Fruit fly (Drosophila melanogaster): ENCODE data around the gene pug.
A peak's percentile ranks its signal among the peaks of the same experiment; 100 is the strongest.

The pug gene

dm6 chr3R:10669950-10670349 lies 26.4 kb upstream of the pug start:
- TF ChIP-seq usp (GFP tag; optimal IDR thresholded peaks at IDR 0.05) = no peak
- no peak for TF ChIP-seq EcR (GFP tag; optimal IDR thresholded peaks at IDR 0.05)
- no peak for TF ChIP-seq psq (optimal IDR thresholded peaks at IDR 0.05)
- TF ChIP-seq pan (optimal IDR thresholded peaks at IDR 0.05) = no peak
- no peak for TF ChIP-seq CG8478 (optimal IDR thresholded peaks at IDR 0.05)
- no peak for TF ChIP-seq Dll (optimal IDR thresholded peaks at IDR 0.05)

dm6 chr3R:10672680-10673079 lies 23.7 kb upstream of the pug start:
- TF ChIP-seq psq (optimal IDR thresholded peaks at IDR 0.05) (no peak), EcR (GFP tag; optimal IDR thresholded peaks at IDR 0.05) (no peak), usp (GFP tag; optimal IDR thresholded peaks at IDR 0.05) (no peak), Dll (optimal IDR thresholded peaks at IDR 0.05) (no peak), pan (optimal IDR thresholded peaks at IDR 0.05) (no peak), CG8478 (optimal IDR thresholded peaks at IDR 0.05) (no peak)

- TF ChIP-seq EcR (GFP tag; optimal IDR thresholded peaks at IDR 0.05) (no peak), psq (optimal IDR thresholded peaks at IDR 0.05) (no peak), pan (optimal IDR thresholded peaks at IDR 0.05) (no peak), usp (GFP tag; optimal IDR thresholded peaks at IDR 0.05) (no peak), Dll (optimal IDR thresholded peaks at IDR 0.05) (no peak), CG8478 (optimal IDR thresholded peaks at IDR 0.05) (no peak)
Measured at dm6 chr3R:10673571-10673970, 22.8 kb upstream of the pug start.

- TF ChIP-seq CG8478 (optimal IDR thresholded peaks at IDR 0.05) = no peak
- no peak for TF ChIP-seq EcR (GFP tag; optimal IDR thresholded peaks at IDR 0.05)
- no peak for TF ChIP-seq pan (optimal IDR thresholded peaks at IDR 0.05)
- TF ChIP-seq psq (optimal IDR thresholded peaks at IDR 0.05) = no peak
- no peak for TF ChIP-seq usp (GFP tag; optimal IDR thresholded peaks at IDR 0.05)
- no peak for TF ChIP-seq Dll (optimal IDR thresholded peaks at IDR 0.05)
Measured at dm6 chr3R:10675101-10675500, 21.2 kb upstream of the pug start.

dm6 chr3R:10677245-10677902 lies 19.0 kb upstream of the pug start, which contains the start of gene CG6465:
CG6465 (minus strand) TSS chr3R:10677251.
- TF ChIP-seq usp (GFP tag; optimal IDR thresholded peaks at IDR 0.05) (no peak), Dll (optimal IDR thresholded peaks at IDR 0.05) (no peak), pan (optimal IDR thresholded peaks at IDR 0.05) (no peak), psq (optimal IDR thresholded peaks at IDR 0.05) (no peak), EcR (GFP tag; optimal IDR thresholded peaks at IDR 0.05) (peak; percentile 57 to 89), CG8478 (optimal IDR thresholded peaks at IDR 0.05) (no peak)

dm6 chr3R:10678935-10679565 lies 17.3 kb upstream of the pug start:
- TF ChIP-seq EcR (GFP tag; optimal IDR thresholded peaks at IDR 0.05) (no peak), psq (optimal IDR thresholded peaks at IDR 0.05) (no peak), CG8478 (optimal IDR thresholded peaks at IDR 0.05) (no peak), pan (optimal IDR thresholded peaks at IDR 0.05) (no peak), usp (GFP tag; optimal IDR thresholded peaks at IDR 0.05) (no peak)

- TF ChIP-seq CG8478 (optimal IDR thresholded peaks at IDR 0.05) = no peak
- no peak for TF ChIP-seq psq (optimal IDR thresholded peaks at IDR 0.05)
- TF ChIP-seq EcR (GFP tag; optimal IDR thresholded peaks at IDR 0.05) = no peak
Measured at dm6 chr3R:10679911-10680310, 16.4 kb upstream of the pug start.

dm6 chr3R:10680825-10681681 lies 15.3 kb upstream of the pug start, which contains the start of gene Phyhd1:
Phyhd1 (minus strand) TSS chr3R:10680925.
- TF ChIP-seq EcR (GFP tag; optimal IDR thresholded peaks at IDR 0.05) = no peak
- no peak for TF ChIP-seq usp (GFP tag; optimal IDR thresholded peaks at IDR 0.05)
- no peak for TF ChIP-seq psq (optimal IDR thresholded peaks at IDR 0.05)
- TF ChIP-seq Dll (optimal IDR thresholded peaks at IDR 0.05) = no peak
- TF ChIP-seq CG8478 (optimal IDR thresholded peaks at IDR 0.05) = no peak
- TF ChIP-seq pan (optimal IDR thresholded peaks at IDR 0.05) = no peak

dm6 chr3R:10681682-10681962 lies 14.7 kb upstream of the pug start:
- TF ChIP-seq usp (GFP tag; optimal IDR thresholded peaks at IDR 0.05) = no peak
- no peak for TF ChIP-seq psq (optimal IDR thresholded peaks at IDR 0.05)
- no peak for TF ChIP-seq pan (optimal IDR thresholded peaks at IDR 0.05)
- no peak for TF ChIP-seq Dll (optimal IDR thresholded peaks at IDR 0.05)
- no peak for TF ChIP-seq EcR (GFP tag; optimal IDR thresholded peaks at IDR 0.05)
- no peak for TF ChIP-seq CG8478 (optimal IDR thresholded peaks at IDR 0.05)

- no peak for TF ChIP-seq EcR (GFP tag; optimal IDR thresholded peaks at IDR 0.05)
- TF ChIP-seq pan (optimal IDR thresholded peaks at IDR 0.05) = no peak
Measured at dm6 chr3R:10683226-10683625, 13.1 kb upstream of the pug start.

dm6 chr3R:10684284-10684683 lies 12.1 kb upstream of the pug start:
- TF ChIP-seq psq (optimal IDR thresholded peaks at IDR 0.05) (no peak), CG8478 (optimal IDR thresholded peaks at IDR 0.05) (no peak), Dll (optimal IDR thresholded peaks at IDR 0.05) (no peak), EcR (GFP tag; optimal IDR thresholded peaks at IDR 0.05) (no peak), usp (GFP tag; optimal IDR thresholded peaks at IDR 0.05) (no peak), pan (optimal IDR thresholded peaks at IDR 0.05) (no peak)

All from whole organism.